Fruit fly (Drosophila melanogaster) whole organism, prepupa: ENCODE results near the gene CG7084.

Experiments
- CG11294 ChIP-seq: fragments of 200-800 bp; sonication (Bioruptor generic); IDR thresholded peaks from 2 replicates; pipeline ENCODE4 v1.3.6; 2022; ENCODE audit warnings: missing biosample characterization, missing genetic modification characterization
- CG32006 ChIP-seq: fragments of 200-800 bp; sonication (Bioruptor generic); optimal IDR thresholded peaks from 3 replicates; lab custom pipeline; 2017; ENCODE audit warnings: missing biosample characterization, mild to moderate bottlenecking, missing genetic modification characterization
- Eip75B ChIP-seq: fragments of 200-800 bp; sonication (Bioruptor generic); optimal IDR thresholded peaks from 3 replicates; lab custom pipeline; 2016; ENCODE audit warnings: missing biosample characterization, missing genetic modification characterization
- Lpt ChIP-seq: fragments of 200-800 bp; sonication (Bioruptor generic); optimal IDR thresholded peaks from 3 replicates; lab custom pipeline; 2016; ENCODE audit warnings: missing biosample characterization, missing genetic modification characterization
- OdsH ChIP-seq: fragments of 200-800 bp; sonication (Bioruptor generic); optimal IDR thresholded peaks from 3 replicates; lab custom pipeline; 2016; ENCODE audit warnings: missing biosample characterization, missing genetic modification characterization
- Sox102F ChIP-seq: fragments of 200-800 bp; sonication (Bioruptor generic); optimal IDR thresholded peaks from 2 replicates; lab custom pipeline; 2016; ENCODE audit warnings: missing biosample characterization, mild to moderate bottlenecking, missing genetic modification characterization
- cyc ChIP-seq: fragments of 200-800 bp; sonication (Bioruptor generic); optimal IDR thresholded peaks from 3 replicates; lab custom pipeline; 2016; ENCODE audit warnings: missing biosample characterization, missing genetic modification characterization
- spab ChIP-seq: fragments of 200-800 bp; sonication (Bioruptor generic); optimal IDR thresholded peaks from 2 replicates; lab custom pipeline; 2017; ENCODE audit warnings: missing biosample characterization, mild to moderate bottlenecking, missing genetic modification characterization, missing genetic modification reagents
- ss ChIP-seq, 2 experiments: fragments of 200-800 bp; sonication (Bioruptor generic); optimal IDR thresholded peaks; 2 replicates in 1 of 2; 3 replicates in 1 of 2; lab custom pipeline; 2017 to 2018; ENCODE audit warnings: mild to moderate bottlenecking in 2 of 2, missing biosample characterization in 2 of 2, missing genetic modification characterization in 2 of 2, moderate library complexity in 1 of 2
- svp ChIP-seq: fragments of 200-800 bp; sonication (Bioruptor generic); peaks from one replicate; lab custom pipeline; 2016; ENCODE audit warnings: missing biosample characterization, missing genetic modification characterization

DNA sequence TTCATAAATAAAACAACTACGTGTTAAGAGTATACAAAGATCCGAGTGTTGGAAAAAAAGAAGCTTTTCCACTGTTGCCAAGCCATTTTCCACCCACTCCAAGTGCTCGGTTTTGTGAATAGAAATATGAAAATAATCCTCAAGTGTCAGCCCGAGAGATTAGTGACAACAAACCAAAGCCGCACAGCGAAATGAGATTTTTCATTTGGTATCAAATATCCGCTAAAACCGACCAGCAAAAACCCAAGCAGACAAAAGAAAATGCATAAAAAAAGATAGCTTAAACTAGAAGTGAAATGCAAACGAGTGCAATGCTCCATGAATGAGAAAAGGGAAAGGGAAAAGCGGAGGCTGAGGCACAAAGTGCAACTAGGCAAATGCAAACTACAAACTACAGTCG lies 52.8 kb downstream of the CG7084 start, which contains the start of gene rdhB:
- no peak for TF ChIP-seq ss (GFP tag; optimal IDR thresholded peaks at IDR 0.05; lab: Kevin White, UChicago)
- no peak for TF ChIP-seq svp (GFP tag; lab: Kevin White, UChicago)
- no peak for TF ChIP-seq CG32006 (GFP tag; lab: Kevin White, UChicago)
- TF ChIP-seq cyc (GFP tag; lab: Kevin White, UChicago): no peak
- no peak for TF ChIP-seq OdsH (GFP tag; lab: Kevin White, UChicago)
- no peak for TF ChIP-seq spab (GFP tag; lab: Kevin White, UChicago)
- TF ChIP-seq Sox102F (GFP tag; lab: Kevin White, UChicago): no peak
- no peak for TF ChIP-seq Eip75B (GFP tag; lab: Kevin White, UChicago)
- no peak for TF ChIP-seq Lpt (GFP tag; lab: Kevin White, UChicago)
- no peak for TF ChIP-seq CG11294 (GFP tag; lab: Robert Waterston, UW)
